Worm (Caenorhabditis elegans) whole organism, young adult: ENCODE measurements around the gene Y39G8B.2.

Experiments
- F23B12.7 ChIP-seq: sonication (generic microtip); optimal IDR thresholded peaks from 2 replicates; lab custom pipeline; 2017; ENCODE audit warnings: missing genetic modification characterization, mild to moderate bottlenecking, missing compliant biosample characterization, antibody characterized with exemption, moderate library complexity; ENCODE audit not compliant: insufficient read depth
- F37B4.10 ChIP-seq: fragments of 200-800 bp; sonication (Bioruptor generic); IDR thresholded peaks from 2 replicates; pipeline ENCODE4 v1.3.6; 2022; ENCODE audit warnings: missing genetic modification characterization, missing compliant biosample characterization
- F52B5.7 ChIP-seq: sonication (generic microtip); optimal IDR thresholded peaks from 2 replicates; lab custom pipeline; 2016; ENCODE audit warnings: mild to moderate bottlenecking, missing genetic modification characterization, missing compliant biosample characterization
- K11D2.4 ChIP-seq: fragments of 200-800 bp; sonication (Bioruptor generic); IDR thresholded peaks from 2 replicates; pipeline ENCODE4 v1.3.6; 2022; ENCODE audit warnings: missing genetic modification reagents, missing genetic modification characterization, missing compliant biosample characterization
- Y53G8AR.9 ChIP-seq: fragments of 200-800 bp; sonication (Bioruptor generic); conservative IDR thresholded peaks from 2 replicates; pipeline ENCODE4 v1.3.6; 2022; ENCODE audit warnings: missing genetic modification reagents, missing genetic modification characterization, missing compliant biosample characterization
- Y67H2A.10 ChIP-seq: fragments of 200-800 bp; sonication (Bioruptor generic); conservative IDR thresholded peaks from 2 replicates; pipeline ENCODE4 v1.3.6; 2022; ENCODE audit warnings: missing genetic modification reagents, missing genetic modification characterization, missing compliant biosample characterization
- akir-1 ChIP-seq: fragments of 200-800 bp; sonication (Bioruptor generic); optimal IDR thresholded peaks from 2 replicates; lab custom pipeline; 2018; ENCODE audit warnings: mild to moderate bottlenecking, missing genetic modification characterization, moderate library complexity, missing compliant biosample characterization
- ama-1 ChIP-seq, 3 experiments: fragments of 150-350 bp in 1 of 3; sonication (generic microtip) in 2 of 3; optimal IDR thresholded peaks; 2 replicates each; lab custom pipeline; 2014 to 2018; ENCODE audit warnings: missing biosample characterization in 2 of 3, missing genetic modification characterization in 2 of 3, missing genetic modification reagents in 2 of 3
- aptf-2 ChIP-seq: fragments of 200-800 bp; sonication (Bioruptor generic); conservative IDR thresholded peaks from 2 replicates; pipeline ENCODE4 v1.3.6; 2022; ENCODE audit warnings: missing genetic modification reagents, missing genetic modification characterization, missing compliant biosample characterization
- athp-1 ChIP-seq: sonication (generic microtip); optimal IDR thresholded peaks from 2 replicates; lab custom pipeline; 2017; ENCODE audit warnings: mild to moderate bottlenecking, missing genetic modification characterization, missing compliant biosample characterization
- attf-3 ChIP-seq: fragments of 200-800 bp; sonication (Bioruptor generic); conservative IDR thresholded peaks from 2 replicates; pipeline ENCODE4 v1.3.6; 2022; ENCODE audit warnings: missing genetic modification reagents, missing genetic modification characterization, missing compliant biosample characterization
- bed-1 ChIP-seq: fragments of 200-800 bp; sonication (Bioruptor generic); IDR thresholded peaks from 2 replicates; pipeline ENCODE4 v1.3.6; 2022; ENCODE audit warnings: missing genetic modification reagents, missing genetic modification characterization, missing compliant biosample characterization
- ccch-3 ChIP-seq: fragments of 200-800 bp; sonication (Bioruptor generic); optimal IDR thresholded peaks from 2 replicates; lab custom pipeline; 2018; ENCODE audit warnings: mild to moderate bottlenecking, missing genetic modification characterization, missing compliant biosample characterization
- cebp-1 ChIP-seq, 2 experiments: fragments of 200-800 bp in 1 of 2; sonication (Bioruptor generic) in 1 of 2; sonication (generic microtip) in 1 of 2; IDR thresholded peaks in 1 of 2; optimal IDR thresholded peaks in 1 of 2; 2 replicates each; pipeline versions ENCODE4 v1.3.6 to Lab custom; 2017 to 2022; ENCODE audit warnings: missing compliant biosample characterization in 2 of 2, missing genetic modification characterization in 2 of 2, mild to moderate bottlenecking in 1 of 2, missing genetic modification reagents in 1 of 2, moderate library complexity in 1 of 2
- ceh-91 ChIP-seq: fragments of 200-800 bp; sonication (Bioruptor generic); IDR thresholded peaks from 2 replicates; pipeline ENCODE4 v1.3.6; 2022; ENCODE audit warnings: missing genetic modification reagents, missing genetic modification characterization, missing compliant biosample characterization
- chd-7 ChIP-seq: sonication (generic microtip); optimal IDR thresholded peaks from 2 replicates; lab custom pipeline; 2016; ENCODE audit warnings: mild to moderate bottlenecking, missing genetic modification characterization, moderate library complexity, missing compliant biosample characterization
- die-1 ChIP-seq: sonication (generic microtip); optimal IDR thresholded peaks from 2 replicates; lab custom pipeline; 2016; ENCODE audit warnings: missing genotype, mild to moderate bottlenecking, missing genetic modification characterization, missing compliant biosample characterization
- dox-1 ChIP-seq: fragments of 200-800 bp; sonication (Bioruptor generic); IDR thresholded peaks from 2 replicates; pipeline ENCODE4 v1.3.6; 2022; ENCODE audit warnings: missing genetic modification reagents, missing genetic modification characterization, missing compliant biosample characterization
- dpff-1 ChIP-seq: sonication (generic microtip); optimal IDR thresholded peaks from 2 replicates; lab custom pipeline; 2017; ENCODE audit warnings: mild to moderate bottlenecking, missing genetic modification characterization, missing compliant biosample characterization
- egl-18 ChIP-seq: fragments of 200-800 bp; sonication (Bioruptor generic); IDR thresholded peaks from 2 replicates; pipeline ENCODE4 v1.3.6; 2022; ENCODE audit warnings: missing genetic modification reagents, missing genetic modification characterization, missing compliant biosample characterization
- ekl-4 ChIP-seq: fragments of 200-800 bp; sonication (Bioruptor generic); IDR thresholded peaks from 2 replicates; pipeline ENCODE4 v1.3.6; 2022; ENCODE audit warnings: missing genetic modification reagents, missing genetic modification characterization, missing compliant biosample characterization
- ets-4 ChIP-seq: fragments of 200-800 bp; sonication (Bioruptor generic); optimal IDR thresholded peaks from 2 replicates; lab custom pipeline; 2018; ENCODE audit warnings: mild to moderate bottlenecking, missing genetic modification characterization, missing compliant biosample characterization
- hlh-12 ChIP-seq: sonication (generic microtip); optimal IDR thresholded peaks from 2 replicates; lab custom pipeline; 2016; ENCODE audit warnings: missing genetic modification characterization, missing compliant biosample characterization
- hlh-26 ChIP-seq: fragments of 200-800 bp; sonication (Bioruptor generic); conservative IDR thresholded peaks from 2 replicates; pipeline ENCODE4 v1.3.6; 2022; ENCODE audit warnings: missing genetic modification reagents, missing genetic modification characterization, missing compliant biosample characterization
- hmg-1.2 ChIP-seq: fragments of 200-800 bp; sonication (Bioruptor generic); IDR thresholded peaks from 2 replicates; pipeline ENCODE4 v1.3.6; 2022; ENCODE audit warnings: missing genetic modification reagents, missing genetic modification characterization, missing compliant biosample characterization
- hmg-20 ChIP-seq: fragments of 200-800 bp; sonication (Bioruptor generic); IDR thresholded peaks from 2 replicates; pipeline ENCODE4 v1.3.6; 2022; ENCODE audit warnings: missing genetic modification reagents, missing genetic modification characterization, missing compliant biosample characterization
- hsf-1 ChIP-seq: fragments of 200-800 bp; sonication (Bioruptor generic); IDR thresholded peaks from 2 replicates; pipeline ENCODE4 v1.3.6; 2022; ENCODE audit warnings: missing genetic modification reagents, missing genetic modification characterization, missing compliant biosample characterization
- lag-1 ChIP-seq: fragments of 200-800 bp; sonication (Bioruptor generic); IDR thresholded peaks from 2 replicates; pipeline ENCODE4 v1.3.6; 2022; ENCODE audit warnings: missing genetic modification reagents, missing genetic modification characterization, missing compliant biosample characterization
- let-526 ChIP-seq: fragments of 200-800 bp; sonication (Bioruptor generic); IDR thresholded peaks from 2 replicates; pipeline ENCODE4 v1.3.6; 2022; ENCODE audit warnings: missing genetic modification reagents, missing genetic modification characterization, missing compliant biosample characterization
- lin-35 ChIP-seq, 3 experiments: fragments of 150-350 bp in 2 of 3; sonication (generic microtip) in 1 of 3; optimal IDR thresholded peaks; 2 replicates each; lab custom pipeline; 2014 to 2018; ENCODE audit warnings: missing biosample characterization in 3 of 3, missing genetic modification characterization in 3 of 3, missing genetic modification reagents in 3 of 3
- lir-1 ChIP-seq: fragments of 200-800 bp; sonication (Bioruptor generic); conservative IDR thresholded peaks from 2 replicates; pipeline ENCODE4 v1.3.6; 2022; ENCODE audit warnings: missing genetic modification reagents, missing genetic modification characterization, missing compliant biosample characterization
- madf-3 ChIP-seq: fragments of 200-800 bp; sonication (Bioruptor generic); IDR thresholded peaks from 2 replicates; pipeline ENCODE4 v1.3.6; 2022; ENCODE audit warnings: missing genetic modification reagents, missing genetic modification characterization, missing compliant biosample characterization
- madf-6 ChIP-seq: fragments of 200-800 bp; sonication (Bioruptor generic); IDR thresholded peaks from 2 replicates; pipeline ENCODE4 v1.3.6; 2022; ENCODE audit warnings: missing genetic modification reagents, missing genetic modification characterization, missing compliant biosample characterization
- mel-28 ChIP-seq: sonication (generic microtip); optimal IDR thresholded peaks from 2 replicates; lab custom pipeline; 2016; ENCODE audit warnings: borderline replicate concordance, mild to moderate bottlenecking, missing genetic modification characterization, missing compliant biosample characterization
- mes-4 ChIP-seq: sonication (generic microtip); optimal IDR thresholded peaks from 2 replicates; lab custom pipeline; 2016; ENCODE audit warnings: missing genotype, missing genetic modification characterization, missing compliant biosample characterization
- pbrm-1 ChIP-seq: fragments of 200-800 bp; sonication (Bioruptor generic); IDR thresholded peaks from 2 replicates; pipeline ENCODE4 v1.3.6; 2022; ENCODE audit warnings: missing genetic modification reagents, missing genetic modification characterization, missing compliant biosample characterization
- pha-4 ChIP-seq: fragments of 150-350 bp; sonication (generic microtip); optimal IDR thresholded peaks from 2 replicates; lab custom pipeline; 2014; ENCODE audit warnings: missing biosample characterization, missing genetic modification reagents, missing genetic modification characterization
- rec-8 ChIP-seq, 2 experiments: sonication (generic microtip); optimal IDR thresholded peaks; 2 replicates each; lab custom pipeline; 2016; ENCODE audit warnings: mild to moderate bottlenecking in 2 of 2, missing genetic modification characterization in 2 of 2, missing genetic modification reagents in 2 of 2, missing genotype in 2 of 2, missing biosample characterization in 1 of 2, missing compliant biosample characterization in 1 of 2, moderate library complexity in 1 of 2
- sea-2 ChIP-seq: fragments of 200-800 bp; sonication (Bioruptor generic); IDR thresholded peaks from 2 replicates; pipeline ENCODE4 v1.3.6; 2022; ENCODE audit warnings: missing genetic modification characterization, missing compliant biosample characterization
- somi-1 ChIP-seq: fragments of 200-800 bp; sonication (Bioruptor generic); optimal IDR thresholded peaks from 2 replicates; lab custom pipeline; 2018; ENCODE audit warnings: mild to moderate bottlenecking, missing genetic modification characterization, missing compliant biosample characterization
- tbp1 ChIP-seq: fragments of 200-800 bp; sonication (Bioruptor generic); optimal IDR thresholded peaks from 2 replicates; lab custom pipeline; 2018; ENCODE audit warnings: mild to moderate bottlenecking, missing genetic modification characterization, missing compliant biosample characterization
- tlf-1 ChIP-seq: fragments of 200-800 bp; sonication (Bioruptor generic); optimal IDR thresholded peaks from 2 replicates; lab custom pipeline; 2018; ENCODE audit warnings: mild to moderate bottlenecking, missing genetic modification characterization, missing compliant biosample characterization
- unc-62 ChIP-seq: fragments of 150-350 bp; optimal IDR thresholded peaks from 2 replicates; lab custom pipeline; 2014; ENCODE audit warnings: missing biosample characterization, missing genetic modification reagents, missing genetic modification characterization
- zim-3 ChIP-seq: sonication (generic microtip); optimal IDR thresholded peaks from 2 replicates; lab custom pipeline; 2017; ENCODE audit warnings: mild to moderate bottlenecking, missing genetic modification characterization, moderate library complexity, missing compliant biosample characterization
- ztf-18 ChIP-seq: sonication (generic microtip); optimal IDR thresholded peaks from 2 replicates; lab custom pipeline; 2016; ENCODE audit warnings: missing genotype, mild to moderate bottlenecking, missing genetic modification characterization, missing compliant biosample characterization
- ztf-26 ChIP-seq: sonication (generic microtip); optimal IDR thresholded peaks from 2 replicates; lab custom pipeline; 2017; ENCODE audit warnings: missing genetic modification characterization, missing compliant biosample characterization
- ztf-28 ChIP-seq: fragments of 200-800 bp; sonication (Bioruptor generic); IDR thresholded peaks from 2 replicates; pipeline ENCODE4 v1.3.6; 2022; ENCODE audit warnings: missing genetic modification reagents, missing genetic modification characterization, missing compliant biosample characterization

Y39G8B.2 gene

ce11 chrII:14018192-14018591 is 42.2 kb upstream of the Y39G8B.2 start (continued):
- TF ChIP-seq hsf-1, result peak; percentile 60; the same call in 1 of the 2 replicates
- TF ChIP-seq mel-28 (tag; lab: Kevin White, UChicago), result no peak
- no peak for TF ChIP-seq hlh-26 (GFP tag; lab: Robert Waterston, UW)
- TF ChIP-seq lag-1, result no peak
- TF ChIP-seq mes-4 (tag; lab: Kevin White, UChicago), result peak; percentile 69
- no peak for TF ChIP-seq Y67H2A.10 (GFP tag; lab: Robert Waterston, UW)
- peak; percentile 74 for TF ChIP-seq hmg-20 (GFP tag; lab: Robert Waterston, UW)
- peak; percentile 89 for TF ChIP-seq tlf-1 (GFP tag; lab: Kevin White, UChicago)
- TF ChIP-seq dpff-1 (tag; lab: Kevin White, UChicago), result peak; percentile 89
- TF ChIP-seq chd-7 (tag; lab: Kevin White, UChicago), result peak; percentile 75
- TF ChIP-seq lir-1 (GFP tag; lab: Robert Waterston, UW), result no peak
- peak; percentile 74 for TF ChIP-seq ztf-18 (tag; lab: Kevin White, UChicago)
- TF ChIP-seq pbrm-1 (GFP tag; lab: Robert Waterston, UW), result peak; percentile 97
- peak; percentile 0 for TF ChIP-seq ets-4 (GFP tag; lab: Kevin White, UChicago)
- peak; percentile 87 for TF ChIP-seq ekl-4 (GFP tag; lab: Robert Waterston, UW)
- TF ChIP-seq K11D2.4 (GFP tag; lab: Robert Waterston, UW), result peak; percentile 74; the same call in 1 of the 2 replicates
- TF ChIP-seq aptf-2 (GFP tag; lab: Robert Waterston, UW), result no peak
- TF ChIP-seq madf-6 (GFP tag; lab: Robert Waterston, UW), result peak; percentile 91
- TF ChIP-seq F52B5.7 (tag; lab: Kevin White, UChicago), result peak; percentile 72
- TF ChIP-seq ceh-91 (GFP tag; lab: Robert Waterston, UW), result 0 out of 2 replicates have a peak, but pooled peaks have one; percentile 25
- peak; percentile 23 for TF ChIP-seq somi-1
- TF ChIP-seq akir-1 (GFP tag; lab: Kevin White, UChicago), result peak; percentile 52
- TF ChIP-seq F23B12.7 (tag; lab: Kevin White, UChicago), result peak; percentile 81
- TF ChIP-seq athp-1 (tag; lab: Kevin White, UChicago), result peak; percentile 64
- peak; percentile 6 to 28 for TF ChIP-seq rec-8 (tag; optimal IDR thresholded peaks at IDR 0.05; lab: Kevin White, UChicago)
- TF ChIP-seq attf-3 (GFP tag; lab: Robert Waterston, UW), result no peak
- TF ChIP-seq madf-3 (GFP tag; lab: Robert Waterston, UW), result peak; percentile 37; the same call in 1 of the 2 replicates
- no peak for TF ChIP-seq cebp-1 (GFP tag; IDR thresholded peaks at IDR 0.05; lab: Robert Waterston, UW)
- peak; percentile 73 for TF ChIP-seq cebp-1 (tag; optimal IDR thresholded peaks at IDR 0.05; lab: Kevin White, UChicago)
- peak; percentile 83 for TF ChIP-seq tbp1 (GFP tag; lab: Kevin White, UChicago)
- TF ChIP-seq F37B4.10, result no peak
- TF ChIP-seq bed-1 (GFP tag; lab: Robert Waterston, UW), result no peak
- TF ChIP-seq hlh-12, result peak; percentile 5
- TF ChIP-seq zim-3 (tag; lab: Kevin White, UChicago), result peak; percentile 41
- TF ChIP-seq pha-4 (tag; lab: Kevin White, UChicago), result peak; percentile 18
- TF ChIP-seq Y53G8AR.9 (GFP tag; lab: Robert Waterston, UW), result peak; percentile 62
- TF ChIP-seq lin-35 (GFP tag; optimal IDR thresholded peaks at IDR 0.05; lab: Kevin White, UChicago), result peak in 2 of 3 experiments; percentile 18 to 75
- TF ChIP-seq let-526 (GFP tag; lab: Robert Waterston, UW), result no peak
- TF ChIP-seq die-1, result no peak
- no peak for TF ChIP-seq egl-18 (GFP tag; lab: Robert Waterston, UW)
- peak; percentile 95 for TF ChIP-seq dox-1 (GFP tag; lab: Robert Waterston, UW)
- no peak for TF ChIP-seq sea-2 (GFP tag; lab: Robert Waterston, UW)
- peak; percentile 81 for TF ChIP-seq ztf-26 (tag; lab: Kevin White, UChicago)
- peak; percentile 99 for TF ChIP-seq ama-1 (optimal IDR thresholded peaks at IDR 0.05; lab: Kevin White, UChicago)
- TF ChIP-seq ama-1 (GFP tag; optimal IDR thresholded peaks at IDR 0.05; lab: Kevin White, UChicago), result peak; percentile 5 to 38
- TF ChIP-seq hmg-1.2 (GFP tag; lab: Robert Waterston, UW), result peak; percentile 100
- TF ChIP-seq unc-62 (GFP tag; lab: Kevin White, UChicago), result no peak
- no peak for TF ChIP-seq ztf-28 (GFP tag; lab: Robert Waterston, UW)
- TF ChIP-seq ccch-3 (GFP tag; lab: Kevin White, UChicago), result no peak
